Fruit fly (Drosophila melanogaster) whole organism, pupa: ENCODE data around the gene CG32023.
A peak's percentile ranks its signal among the peaks of the same experiment; 100 is the strongest.

Experiments used
- CG10348 ChIP-seq: fragments of 200-800 bp; sonication (Bioruptor generic); IDR thresholded peaks from 2 replicates; pipeline ENCODE4 v1.3.6; 2022; ENCODE audit warnings: missing biosample characterization, missing genetic modification characterization
- CG12605 ChIP-seq: fragments of 200-800 bp; sonication (Bioruptor generic); IDR thresholded peaks from 2 replicates; pipeline ENCODE4 v1.3.6; 2022; ENCODE audit warnings: missing biosample characterization, missing genetic modification characterization
- CG13204 ChIP-seq: fragments of 200-800 bp; sonication (Bioruptor generic); optimal IDR thresholded peaks from 2 replicates; lab custom pipeline; 2018; ENCODE audit warnings: missing biosample characterization, mild to moderate bottlenecking, missing genetic modification characterization, moderate library complexity
- CG14655 ChIP-seq: fragments of 200-800 bp; sonication (Bioruptor generic); optimal IDR thresholded peaks from 3 replicates; lab custom pipeline; 2017; ENCODE audit warnings: mild to moderate bottlenecking, missing biosample characterization, missing genetic modification reagents, missing genetic modification characterization
- CG15710 ChIP-seq: fragments of 200-800 bp; sonication (Bioruptor generic); optimal IDR thresholded peaks from 2 replicates; lab custom pipeline; 2018; ENCODE audit warnings: missing biosample characterization, mild to moderate bottlenecking, missing genetic modification characterization, moderate library complexity
- CG17806 ChIP-seq: fragments of 200-800 bp; sonication (Bioruptor generic); optimal IDR thresholded peaks from 2 replicates; lab custom pipeline; 2018; ENCODE audit warnings: missing biosample characterization, mild to moderate bottlenecking, missing genetic modification characterization, moderate library complexity
- CG32121 ChIP-seq: fragments of 200-800 bp; sonication (Bioruptor generic); IDR thresholded peaks from 2 replicates; pipeline ENCODE4 v1.3.6; 2022; ENCODE audit warnings: missing biosample characterization, missing genetic modification characterization
- CG34367 ChIP-seq: fragments of 200-800 bp; sonication (Bioruptor generic); optimal IDR thresholded peaks from 2 replicates; lab custom pipeline; 2018; ENCODE audit warnings: missing biosample characterization, mild to moderate bottlenecking, missing genetic modification characterization
- CG4496 ChIP-seq: fragments of 200-800 bp; sonication (Bioruptor generic); IDR thresholded peaks from 3 replicates; pipeline ENCODE4 v1.3.6; 2022; ENCODE audit warnings: missing biosample characterization, missing genetic modification characterization
- CG8159 ChIP-seq: fragments of 200-800 bp; sonication (Bioruptor generic); optimal IDR thresholded peaks from 3 replicates; lab custom pipeline; 2018; ENCODE audit warnings: missing biosample characterization, mild to moderate bottlenecking, missing genetic modification characterization, moderate library complexity
- CG8301 ChIP-seq: fragments of 200-800 bp; sonication (Bioruptor generic); optimal IDR thresholded peaks from 2 replicates; lab custom pipeline; 2018; ENCODE audit warnings: missing biosample characterization, mild to moderate bottlenecking, missing genetic modification characterization
- CG9948 ChIP-seq: fragments of 200-800 bp; sonication (Bioruptor generic); optimal IDR thresholded peaks from 2 replicates; lab custom pipeline; 2018; ENCODE audit warnings: missing biosample characterization, mild to moderate bottlenecking, missing genetic modification characterization, moderate library complexity
- D1 ChIP-seq: fragments of 200-800 bp; sonication (Bioruptor generic); optimal IDR thresholded peaks from 2 replicates; lab custom pipeline; 2018; ENCODE audit warnings: missing biosample characterization, mild to moderate bottlenecking, missing genetic modification characterization, moderate library complexity
- EcR ChIP-seq: fragments of 200-800 bp; sonication (Bioruptor generic); optimal IDR thresholded peaks from 3 replicates; lab custom pipeline; 2019; ENCODE audit warnings: missing biosample characterization, missing genetic modification characterization, mild to moderate bottlenecking, moderate library complexity, missing genetic modification reagents
- Ets98B ChIP-seq: fragments of 200-800 bp; sonication (Bioruptor generic); IDR thresholded peaks from 2 replicates; pipeline ENCODE4 v1.3.6; 2022; ENCODE audit warnings: missing biosample characterization, missing genetic modification characterization
- Pif1A ChIP-seq: fragments of 200-800 bp; sonication (Bioruptor generic); optimal IDR thresholded peaks from 3 replicates; lab custom pipeline; 2016; ENCODE audit warnings: missing biosample characterization, missing genetic modification characterization
- Pif1B ChIP-seq: fragments of 200-800 bp; sonication (Bioruptor generic); optimal IDR thresholded peaks from 3 replicates; lab custom pipeline; 2016; ENCODE audit warnings: missing biosample characterization, missing genetic modification characterization
- Snoo ChIP-seq: fragments of 200-800 bp; sonication (Bioruptor generic); optimal IDR thresholded peaks from 3 replicates; lab custom pipeline; 2017; ENCODE audit warnings: missing biosample characterization, mild to moderate bottlenecking, missing genetic modification characterization, inconsistent platforms
- fd96Ca ChIP-seq: fragments of 200-800 bp; sonication (Bioruptor generic); IDR thresholded peaks from 3 replicates; pipeline ENCODE4 v1.3.6; 2022; ENCODE audit warnings: missing biosample characterization, missing genetic modification characterization
- gl ChIP-seq: fragments of 200-800 bp; sonication (Bioruptor generic); optimal IDR thresholded peaks from 2 replicates; lab custom pipeline; 2018; ENCODE audit warnings: missing biosample characterization, mild to moderate bottlenecking, missing genetic modification characterization
- rn ChIP-seq: fragments of 200-800 bp; sonication (Bioruptor generic); IDR thresholded peaks from 2 replicates; pipeline ENCODE4 v1.3.6; 2022; ENCODE audit warnings: missing biosample characterization, missing genetic modification characterization

CG32023 gene

DNA sequence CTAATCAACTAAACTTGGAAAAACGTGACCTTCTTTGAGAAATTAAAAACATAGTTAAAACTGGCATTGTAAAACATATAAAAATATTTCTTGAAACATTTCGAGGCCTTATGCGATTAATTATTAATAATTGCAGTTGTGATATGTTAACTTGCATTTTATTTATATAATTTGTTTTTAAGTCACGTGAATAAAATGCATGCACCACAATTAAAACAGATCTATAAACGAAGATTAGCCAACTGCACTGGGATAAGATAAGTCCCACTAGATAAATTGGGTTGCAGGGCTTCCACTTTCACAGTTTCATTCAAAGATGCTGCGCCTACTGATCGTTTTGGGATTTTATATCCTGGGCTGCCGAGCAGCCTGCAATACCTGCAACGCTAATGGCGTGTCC, 6.1 kb upstream of the CG32023 start, which contains the start of gene CG13309:
TSS of gene CG13309 (plus strand) at position 301 of the 400 bp plus-strand sequence.
- TF ChIP-seq Pif1A, result no peak
- TF ChIP-seq EcR (GFP tag; lab: Kevin White, UChicago), result no peak
- no peak for TF ChIP-seq CG12605 (GFP tag; lab: Robert Waterston, UW)
- TF ChIP-seq CG13204 (GFP tag; lab: Kevin White, UChicago), result no peak
- no peak for TF ChIP-seq gl (tag; lab: Kevin White, UChicago)
- TF ChIP-seq CG32121 (GFP tag; lab: Robert Waterston, UW), result no peak
- no peak for TF ChIP-seq CG14655
- no peak for TF ChIP-seq CG9948 (tag; lab: Kevin White, UChicago)
- no peak for TF ChIP-seq CG4496 (GFP tag; lab: Robert Waterston, UW)
- TF ChIP-seq CG8301, result no peak
- TF ChIP-seq CG17806, result no peak
- TF ChIP-seq Ets98B (GFP tag; lab: Robert Waterston, UW), result no peak
- TF ChIP-seq CG8159 (tag; lab: Kevin White, UChicago), result no peak
- TF ChIP-seq Snoo, result no peak
- no peak for TF ChIP-seq CG10348 (GFP tag; lab: Robert Waterston, UW)
- no peak for TF ChIP-seq rn (GFP tag; lab: Robert Waterston, UW)
- no peak for TF ChIP-seq fd96Ca (GFP tag; lab: Robert Waterston, UW)
- TF ChIP-seq CG15710 (tag; lab: Kevin White, UChicago), result no peak
- TF ChIP-seq Pif1B (GFP tag; lab: Kevin White, UChicago), result no peak

DNA sequence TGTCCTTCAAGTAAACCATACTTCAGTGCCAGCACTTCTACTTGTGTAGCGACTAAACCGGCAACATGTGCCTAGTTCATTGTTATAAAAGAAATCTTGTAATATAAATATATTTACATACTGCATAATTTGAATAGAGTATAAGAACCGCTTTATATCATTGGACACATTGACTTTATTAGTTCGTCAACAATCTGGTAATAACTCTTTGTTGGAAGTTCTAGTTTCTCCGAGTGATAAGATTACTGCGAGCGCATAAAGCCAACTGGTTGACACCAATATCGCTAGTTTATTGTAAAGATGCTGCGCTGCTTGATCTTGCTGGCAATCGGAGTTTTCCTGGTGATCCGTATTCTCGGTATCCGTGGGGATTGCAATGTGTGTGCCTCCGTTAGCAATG, 4.3 kb upstream of the CG32023 start, which contains the start of gene CG13308:
TSS of gene CG13308 (plus strand) at position 301 of the 400 bp plus-strand sequence.
- TF ChIP-seq CG8159 (tag; lab: Kevin White, UChicago), result no peak
- TF ChIP-seq EcR (GFP tag; lab: Kevin White, UChicago), result no peak
- no peak for TF ChIP-seq rn (GFP tag; lab: Robert Waterston, UW)
- no peak for TF ChIP-seq CG14655
- TF ChIP-seq CG10348 (GFP tag; lab: Robert Waterston, UW), result no peak
- TF ChIP-seq Pif1B (GFP tag; lab: Kevin White, UChicago), result no peak
- TF ChIP-seq Pif1A, result no peak

DNA sequence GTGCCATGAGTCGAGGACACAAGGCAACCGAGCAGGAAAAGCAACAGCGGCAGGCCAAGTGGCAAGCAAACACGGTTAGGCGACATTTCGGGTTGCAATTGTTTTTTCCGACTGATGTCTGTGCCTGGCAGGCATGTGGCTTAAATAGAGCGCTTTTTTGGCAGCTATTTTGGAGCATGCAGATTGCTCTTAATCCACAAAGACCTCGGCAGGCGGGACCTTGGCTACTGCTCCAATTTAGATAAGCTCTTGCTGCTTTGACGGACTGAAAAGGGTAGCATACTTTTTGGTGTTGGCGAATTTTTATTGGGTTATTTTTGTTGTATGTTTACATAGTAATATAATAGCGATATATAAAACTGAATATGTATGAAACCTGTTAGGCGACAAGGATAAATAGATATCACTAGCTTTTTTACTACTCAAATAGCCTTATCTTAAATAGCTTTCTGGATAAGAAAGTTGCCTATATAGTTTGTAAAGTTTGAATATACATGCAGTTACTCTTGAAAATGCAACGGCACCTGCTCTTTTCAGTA, 3.2 kb upstream of the CG32023 start, which contains the start of the genes CG13312 and CG32024:
TSS of gene CG13312 (minus strand) at position 101 of the 539 bp plus-strand sequence.
TSS of gene CG32024 (plus strand) at position 489 of the 539 bp plus-strand sequence.
- TF ChIP-seq fd96Ca (GFP tag; lab: Robert Waterston, UW) (no peak), Ets98B (GFP tag; lab: Robert Waterston, UW) (no peak), CG8301 (no peak), EcR (GFP tag; lab: Kevin White, UChicago) (no peak), CG15710 (tag; lab: Kevin White, UChicago) (no peak), CG14655 (no peak), Pif1A (no peak), CG13204 (GFP tag; lab: Kevin White, UChicago) (no peak), CG17806 (no peak), Snoo (no peak), CG32121 (GFP tag; lab: Robert Waterston, UW) (no peak), CG8159 (tag; lab: Kevin White, UChicago) (no peak), CG10348 (GFP tag; lab: Robert Waterston, UW) (no peak), CG34367 (no peak), CG12605 (GFP tag; lab: Robert Waterston, UW) (no peak), CG4496 (GFP tag; lab: Robert Waterston, UW) (no peak), rn (GFP tag; lab: Robert Waterston, UW) (no peak), D1 (tag; lab: Kevin White, UChicago) (no peak)

DNA sequence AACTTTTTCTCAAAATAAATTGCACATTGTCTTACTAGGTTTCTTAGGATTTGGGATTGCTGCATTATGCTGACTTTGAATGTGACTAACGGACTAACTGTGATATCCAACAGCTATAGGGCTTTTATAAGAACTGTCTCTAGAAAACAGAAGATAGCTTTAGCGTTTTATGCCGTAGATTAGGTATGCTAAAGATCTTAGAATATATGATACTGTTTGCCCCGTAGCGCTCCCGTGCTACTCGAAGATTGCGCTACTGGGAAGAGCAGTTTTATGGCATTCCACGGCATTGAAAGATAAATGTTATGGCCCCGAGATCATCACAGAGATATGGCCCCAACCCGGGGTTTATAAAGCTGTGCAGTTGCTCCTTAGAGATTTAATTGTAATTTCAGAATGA, 1.9 kb downstream of the CG32023 start, which contains the start of the genes CG13311 and CG34426:
TSS of gene CG13311 (minus strand) at position 101 of the 400 bp plus-strand sequence.
TSS of gene CG34426 (plus strand) at position 400 of the 400 bp plus-strand sequence.
- TF ChIP-seq D1 (tag; lab: Kevin White, UChicago) (no peak), Snoo (no peak), CG4496 (GFP tag; lab: Robert Waterston, UW) (no peak), CG15710 (tag; lab: Kevin White, UChicago) (no peak), rn (GFP tag; lab: Robert Waterston, UW) (no peak), gl (tag; lab: Kevin White, UChicago) (no peak), CG10348 (GFP tag; lab: Robert Waterston, UW) (no peak), CG14655 (no peak), fd96Ca (GFP tag; lab: Robert Waterston, UW) (no peak), CG34367 (no peak), CG8301 (no peak), Pif1A (no peak), EcR (GFP tag; lab: Kevin White, UChicago) (no peak), CG8159 (tag; lab: Kevin White, UChicago) (no peak), CG17806 (no peak), CG32121 (GFP tag; lab: Robert Waterston, UW) (no peak), Ets98B (GFP tag; lab: Robert Waterston, UW) (no peak), CG13204 (GFP tag; lab: Kevin White, UChicago) (no peak)

DNA sequence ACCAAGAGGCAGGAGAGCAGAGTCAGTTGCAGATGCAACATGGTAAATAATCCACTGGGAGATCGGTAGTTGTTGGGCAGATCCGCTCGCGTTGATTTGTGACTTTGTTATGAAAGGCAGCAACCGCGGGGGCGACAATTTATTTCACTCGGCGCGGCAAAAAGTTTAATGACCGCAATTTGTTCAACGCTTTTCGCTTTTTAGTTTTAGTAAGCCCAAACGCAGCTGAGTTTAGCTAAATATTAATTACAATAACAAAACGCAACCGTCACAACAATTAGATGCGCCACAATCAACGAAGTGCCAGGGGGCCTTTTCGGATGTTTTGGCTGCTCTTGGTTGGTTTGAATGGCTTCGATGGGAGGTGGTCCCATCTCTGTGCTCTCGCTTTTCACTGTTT, 3.5 kb downstream of the CG32023 start, which contains the start of gene CG13310:
TSS of gene CG13310 (minus strand) at position 101 of the 400 bp plus-strand sequence.
- TF ChIP-seq D1 (tag; lab: Kevin White, UChicago), result no peak

DNA sequence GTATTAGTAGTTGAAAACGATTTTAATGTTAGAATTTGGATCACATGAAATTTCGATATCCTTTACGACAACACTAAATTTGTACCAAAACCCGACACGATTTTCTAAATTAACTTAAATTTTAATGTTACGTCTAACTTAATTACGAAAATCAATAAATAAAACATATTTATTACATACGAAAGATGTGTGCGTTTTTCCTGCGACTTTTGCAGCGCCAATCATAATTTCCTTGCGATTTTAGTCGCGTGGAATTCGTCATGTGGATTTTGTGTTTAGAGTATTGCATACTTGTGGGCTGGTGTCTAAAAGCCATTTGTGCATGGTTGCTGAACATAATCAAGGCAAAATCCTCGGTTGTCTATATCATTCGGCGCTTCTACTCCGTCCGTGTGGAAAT, 5.4 kb downstream of the CG32023 start:
- TF ChIP-seq D1 (tag; lab: Kevin White, UChicago), result peak; percentile 4
- TF ChIP-seq CG14655, result no peak
- TF ChIP-seq, all 21 proteins: peak for 1
